Worm (Caenorhabditis elegans) whole organism, young adult: Measurements from ENCODE around the gene lgc-26.

Experiments
- B0035.1 ChIP-seq: sonication (generic microtip); optimal IDR thresholded peaks from 2 replicates; lab custom pipeline; 2016; ENCODE audit warnings: missing genetic modification characterization, mild to moderate bottlenecking, missing compliant biosample characterization, missing genotype, missing genetic modification reagents
- B0261.1 ChIP-seq: sonication (generic microtip); optimal IDR thresholded peaks from 2 replicates; lab custom pipeline; 2016; ENCODE audit warnings: mild to moderate bottlenecking, missing genetic modification characterization, moderate library complexity, missing compliant biosample characterization
- F33H1.4 ChIP-seq: fragments of 200-800 bp; sonication (Bioruptor generic); IDR thresholded peaks from 2 replicates; pipeline ENCODE4 v1.3.6; 2022; ENCODE audit warnings: missing genetic modification reagents, missing genetic modification characterization, missing compliant biosample characterization
- F39B2.1 ChIP-seq: fragments of 200-800 bp; sonication (Bioruptor generic); IDR thresholded peaks from 2 replicates; pipeline ENCODE4 v1.3.6; 2022; ENCODE audit warnings: missing genetic modification reagents, missing genetic modification characterization, missing compliant biosample characterization
- F49E8.2 ChIP-seq: sonication (generic microtip); optimal IDR thresholded peaks from 3 replicates; lab custom pipeline; 2017; ENCODE audit warnings: missing genetic modification characterization, mild to moderate bottlenecking, missing compliant biosample characterization, antibody characterized with exemption, moderate library complexity; ENCODE audit not compliant: insufficient read depth
- T07F8.4 ChIP-seq: sonication (generic microtip); optimal IDR thresholded peaks from 2 replicates; lab custom pipeline; 2016; ENCODE audit warnings: mild to moderate bottlenecking, missing genetic modification characterization, moderate library complexity, missing compliant biosample characterization
- Y53F4B.3 ChIP-seq: fragments of 200-800 bp; sonication (Bioruptor generic); IDR thresholded peaks from 2 replicates; pipeline ENCODE4 v1.3.6; 2022; ENCODE audit warnings: missing genetic modification reagents, missing genetic modification characterization, missing compliant biosample characterization
- Y56A3A.18 ChIP-seq: fragments of 200-800 bp; sonication (Bioruptor generic); IDR thresholded peaks from 2 replicates; pipeline ENCODE4 v1.3.6; 2022; ENCODE audit warnings: missing genetic modification reagents, missing genetic modification characterization, missing compliant biosample characterization
- Y79H2A.3 ChIP-seq: fragments of 200-800 bp; sonication (Bioruptor generic); conservative IDR thresholded peaks from 2 replicates; pipeline ENCODE4 v1.3.6; 2022; ENCODE audit warnings: missing genetic modification reagents, missing genetic modification characterization, missing compliant biosample characterization
- ZK185.1 ChIP-seq: sonication (generic microtip); optimal IDR thresholded peaks from 2 replicates; lab custom pipeline; 2016; ENCODE audit warnings: mild to moderate bottlenecking, missing genetic modification characterization, missing compliant biosample characterization; ENCODE audit not compliant: poor library complexity, severe bottlenecking
- akir-1 ChIP-seq: fragments of 200-800 bp; sonication (Bioruptor generic); optimal IDR thresholded peaks from 2 replicates; lab custom pipeline; 2018; ENCODE audit warnings: mild to moderate bottlenecking, missing genetic modification characterization, moderate library complexity, missing compliant biosample characterization
- aptf-3 ChIP-seq: fragments of 200-800 bp; sonication (Bioruptor generic); IDR thresholded peaks from 2 replicates; pipeline ENCODE4 v1.3.6; 2022; ENCODE audit warnings: missing genetic modification characterization, missing compliant biosample characterization
- atf-7 ChIP-seq: sonication (generic microtip); optimal IDR thresholded peaks from 2 replicates; lab custom pipeline; 2017; ENCODE audit warnings: mild to moderate bottlenecking, missing genetic modification characterization, missing compliant biosample characterization
- ccch-3 ChIP-seq: fragments of 200-800 bp; sonication (Bioruptor generic); optimal IDR thresholded peaks from 2 replicates; lab custom pipeline; 2018; ENCODE audit warnings: mild to moderate bottlenecking, missing genetic modification characterization, missing compliant biosample characterization
- ceh-27 ChIP-seq: fragments of 200-800 bp; sonication (Bioruptor generic); optimal IDR thresholded peaks from 2 replicates; lab custom pipeline; 2018; ENCODE audit warnings: mild to moderate bottlenecking, missing genetic modification characterization, moderate library complexity, missing compliant biosample characterization
- ceh-79 ChIP-seq: sonication (generic microtip); optimal IDR thresholded peaks from 2 replicates; lab custom pipeline; 2017; ENCODE audit warnings: mild to moderate bottlenecking, missing genetic modification characterization, missing compliant biosample characterization
- chd-7 ChIP-seq: sonication (generic microtip); optimal IDR thresholded peaks from 2 replicates; lab custom pipeline; 2016; ENCODE audit warnings: mild to moderate bottlenecking, missing genetic modification characterization, moderate library complexity, missing compliant biosample characterization
- dox-1 ChIP-seq: fragments of 200-800 bp; sonication (Bioruptor generic); IDR thresholded peaks from 2 replicates; pipeline ENCODE4 v1.3.6; 2022; ENCODE audit warnings: missing genetic modification reagents, missing genetic modification characterization, missing compliant biosample characterization
- dpff-1 ChIP-seq: sonication (generic microtip); optimal IDR thresholded peaks from 2 replicates; lab custom pipeline; 2017; ENCODE audit warnings: mild to moderate bottlenecking, missing genetic modification characterization, missing compliant biosample characterization
- dpl-1 ChIP-seq: fragments of 150-350 bp; optimal IDR thresholded peaks from 2 replicates; lab custom pipeline; 2014; ENCODE audit warnings: missing biosample characterization, missing genetic modification reagents, missing genetic modification characterization
- egl-18 ChIP-seq: fragments of 200-800 bp; sonication (Bioruptor generic); IDR thresholded peaks from 2 replicates; pipeline ENCODE4 v1.3.6; 2022; ENCODE audit warnings: missing genetic modification reagents, missing genetic modification characterization, missing compliant biosample characterization
- ekl-4 ChIP-seq: fragments of 200-800 bp; sonication (Bioruptor generic); IDR thresholded peaks from 2 replicates; pipeline ENCODE4 v1.3.6; 2022; ENCODE audit warnings: missing genetic modification reagents, missing genetic modification characterization, missing compliant biosample characterization
- gei-17 ChIP-seq: fragments of 200-800 bp; sonication (Bioruptor generic); optimal IDR thresholded peaks from 2 replicates; lab custom pipeline; 2018; ENCODE audit warnings: mild to moderate bottlenecking, missing genetic modification characterization, missing compliant biosample characterization
- hmg-20 ChIP-seq: fragments of 200-800 bp; sonication (Bioruptor generic); IDR thresholded peaks from 2 replicates; pipeline ENCODE4 v1.3.6; 2022; ENCODE audit warnings: missing genetic modification reagents, missing genetic modification characterization, missing compliant biosample characterization
- let-526 ChIP-seq: fragments of 200-800 bp; sonication (Bioruptor generic); IDR thresholded peaks from 2 replicates; pipeline ENCODE4 v1.3.6; 2022; ENCODE audit warnings: missing genetic modification reagents, missing genetic modification characterization, missing compliant biosample characterization
- lin-26 ChIP-seq: fragments of 200-800 bp; sonication (Bioruptor generic); IDR thresholded peaks from 2 replicates; pipeline ENCODE4 v1.3.6; 2022; ENCODE audit warnings: missing genetic modification reagents, missing genetic modification characterization, missing compliant biosample characterization
- lin-54 ChIP-seq: fragments of 200-800 bp; sonication (Bioruptor generic); optimal IDR thresholded peaks from 2 replicates; lab custom pipeline; 2018; ENCODE audit warnings: mild to moderate bottlenecking, missing genetic modification characterization, missing compliant biosample characterization
- lsl-1 ChIP-seq: fragments of 200-800 bp; sonication (Bioruptor generic); optimal IDR thresholded peaks from 2 replicates; lab custom pipeline; 2018; ENCODE audit warnings: mild to moderate bottlenecking, missing genetic modification characterization, moderate library complexity, missing compliant biosample characterization
- madf-6 ChIP-seq: fragments of 200-800 bp; sonication (Bioruptor generic); IDR thresholded peaks from 2 replicates; pipeline ENCODE4 v1.3.6; 2022; ENCODE audit warnings: missing genetic modification reagents, missing genetic modification characterization, missing compliant biosample characterization
- mcd-1 ChIP-seq: fragments of 200-800 bp; sonication (Bioruptor generic); IDR thresholded peaks from 2 replicates; pipeline ENCODE4 v1.3.6; 2022; ENCODE audit warnings: missing genetic modification reagents, missing genetic modification characterization, missing compliant biosample characterization
- mel-28 ChIP-seq: sonication (generic microtip); optimal IDR thresholded peaks from 2 replicates; lab custom pipeline; 2016; ENCODE audit warnings: borderline replicate concordance, mild to moderate bottlenecking, missing genetic modification characterization, missing compliant biosample characterization
- nhr-179 ChIP-seq: sonication (generic microtip); optimal IDR thresholded peaks from 2 replicates; lab custom pipeline; 2016; ENCODE audit warnings: mild to moderate bottlenecking, missing genetic modification characterization, missing compliant biosample characterization
- nhr-27 ChIP-seq: fragments of 200-800 bp; sonication (Bioruptor generic); optimal IDR thresholded peaks from 2 replicates; lab custom pipeline; 2018; ENCODE audit warnings: mild to moderate bottlenecking, missing genetic modification characterization, moderate library complexity, missing compliant biosample characterization
- rcor-1 ChIP-seq: fragments of 200-800 bp; sonication (Bioruptor generic); IDR thresholded peaks from 2 replicates; pipeline ENCODE4 v1.3.6; 2022; ENCODE audit warnings: missing genetic modification reagents, missing genetic modification characterization, missing compliant biosample characterization
- rec-8 ChIP-seq, 2 experiments: sonication (generic microtip); optimal IDR thresholded peaks; 2 replicates each; lab custom pipeline; 2016; ENCODE audit warnings: mild to moderate bottlenecking in 2 of 2, missing genetic modification characterization in 2 of 2, missing genetic modification reagents in 2 of 2, missing genotype in 2 of 2, missing biosample characterization in 1 of 2, missing compliant biosample characterization in 1 of 2, moderate library complexity in 1 of 2
- rpc-1 ChIP-seq, 2 experiments: fragments of 150-350 bp in 1 of 2; sonication (generic microtip) in 1 of 2; optimal IDR thresholded peaks; 2 replicates each; lab custom pipeline; 2014 to 2018; ENCODE audit warnings: missing biosample characterization in 1 of 2, missing genetic modification characterization in 1 of 2, missing genetic modification reagents in 1 of 2, missing genotype in 1 of 2
- sdz-38 ChIP-seq: sonication (generic microtip); optimal IDR thresholded peaks from 2 replicates; lab custom pipeline; 2016; ENCODE audit warnings: missing genotype, missing genetic modification characterization, missing compliant biosample characterization
- snpc-1.3 ChIP-seq: sonication (generic microtip); optimal IDR thresholded peaks from 2 replicates; lab custom pipeline; 2017; ENCODE audit warnings: missing genetic modification characterization, mild to moderate bottlenecking, missing compliant biosample characterization, antibody characterized with exemption, moderate library complexity, missing genotype, missing genetic modification reagents; ENCODE audit not compliant: insufficient read depth
- tbp1 ChIP-seq: fragments of 200-800 bp; sonication (Bioruptor generic); optimal IDR thresholded peaks from 2 replicates; lab custom pipeline; 2018; ENCODE audit warnings: mild to moderate bottlenecking, missing genetic modification characterization, missing compliant biosample characterization
- tbx-9 ChIP-seq: sonication (generic microtip); optimal IDR thresholded peaks from 2 replicates; lab custom pipeline; 2016; ENCODE audit warnings: borderline replicate concordance, missing genetic modification characterization, inconsistent platforms, missing compliant biosample characterization
- zim-3 ChIP-seq: sonication (generic microtip); optimal IDR thresholded peaks from 2 replicates; lab custom pipeline; 2017; ENCODE audit warnings: mild to moderate bottlenecking, missing genetic modification characterization, moderate library complexity, missing compliant biosample characterization
- ztf-22 ChIP-seq: fragments of 200-800 bp; sonication (Bioruptor generic); optimal IDR thresholded peaks from 2 replicates; lab custom pipeline; 2018; ENCODE audit warnings: mild to moderate bottlenecking, missing genetic modification characterization, moderate library complexity, missing compliant biosample characterization
- ztf-25 ChIP-seq: fragments of 200-800 bp; sonication (Bioruptor generic); IDR thresholded peaks from 2 replicates; pipeline ENCODE4 v1.3.6; 2022; ENCODE audit warnings: missing genetic modification reagents, missing genetic modification characterization, missing compliant biosample characterization
- ztf-28 ChIP-seq: fragments of 200-800 bp; sonication (Bioruptor generic); IDR thresholded peaks from 2 replicates; pipeline ENCODE4 v1.3.6; 2022; ENCODE audit warnings: missing genetic modification reagents, missing genetic modification characterization, missing compliant biosample characterization

The lgc-26 gene

ce11 chrV:246097-246496 lies 22.0 kb upstream of the lgc-26 start, which contains the start of gene kin-34:
TSS of gene kin-34 (minus strand) at chrV:246197.
- TF ChIP-seq dox-1 (GFP tag; lab: Robert Waterston, UW) (no peak), Y53F4B.3 (no peak), dpff-1 (no peak), rcor-1 (GFP tag; lab: Robert Waterston, UW) (no peak), akir-1 (GFP tag; lab: Kevin White, UChicago) (no peak), lin-26 (GFP tag; lab: Robert Waterston, UW) (no peak), ztf-22 (no peak), rpc-1 (optimal IDR thresholded peaks at IDR 0.05; lab: Kevin White, UChicago) (no peak), rpc-1 (tag; optimal IDR thresholded peaks at IDR 0.05; lab: Kevin White, UChicago) (no peak), tbx-9 (tag; lab: Kevin White, UChicago) (no peak), hmg-20 (GFP tag; lab: Robert Waterston, UW) (no peak), ZK185.1 (tag; lab: Kevin White, UChicago) (no peak), let-526 (GFP tag; lab: Robert Waterston, UW) (no peak), ztf-28 (GFP tag; lab: Robert Waterston, UW) (no peak), snpc-1.3 (tag; lab: Kevin White, UChicago) (no peak)

DNA sequence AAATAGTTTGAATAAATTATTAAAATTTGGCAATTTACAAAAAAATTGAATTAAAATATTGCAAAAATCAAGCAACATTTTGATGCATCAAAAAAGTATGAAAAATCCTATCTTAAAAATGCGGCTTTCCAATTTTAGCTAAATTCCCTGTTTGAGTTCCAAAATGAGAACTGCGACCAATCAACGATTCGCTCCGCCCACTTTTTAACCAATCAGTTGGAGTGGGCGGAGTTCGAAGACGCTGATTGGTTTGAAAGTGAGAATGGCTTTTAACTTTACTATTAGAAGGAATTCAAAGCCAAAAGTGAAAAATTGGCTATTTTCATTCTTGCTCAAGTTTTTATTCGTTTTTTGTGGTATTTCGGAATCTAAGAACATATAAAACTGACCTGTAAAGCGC lies 20.5 kb upstream of the lgc-26 start:
- TF ChIP-seq dpl-1 (GFP tag; lab: Kevin White, UChicago) (no peak), hmg-20 (GFP tag; lab: Robert Waterston, UW) (no peak), tbx-9 (tag; lab: Kevin White, UChicago) (no peak), zim-3 (tag; lab: Kevin White, UChicago) (no peak), egl-18 (GFP tag; lab: Robert Waterston, UW) (no peak), nhr-27 (tag; lab: Kevin White, UChicago) (no peak), F39B2.1 (GFP tag; lab: Robert Waterston, UW) (no peak), T07F8.4 (no peak), tbp1 (GFP tag; lab: Kevin White, UChicago) (no peak), gei-17 (GFP tag; lab: Kevin White, UChicago) (no peak), chd-7 (no peak), sdz-38 (tag; lab: Kevin White, UChicago) (no peak), F49E8.2 (tag; lab: Kevin White, UChicago) (no peak), mel-28 (no peak), rec-8 (tag; optimal IDR thresholded peaks at IDR 0.05; lab: Kevin White, UChicago) (no peak), ekl-4 (GFP tag; lab: Robert Waterston, UW) (no peak), ztf-22 (no peak), aptf-3 (no peak)

DNA sequence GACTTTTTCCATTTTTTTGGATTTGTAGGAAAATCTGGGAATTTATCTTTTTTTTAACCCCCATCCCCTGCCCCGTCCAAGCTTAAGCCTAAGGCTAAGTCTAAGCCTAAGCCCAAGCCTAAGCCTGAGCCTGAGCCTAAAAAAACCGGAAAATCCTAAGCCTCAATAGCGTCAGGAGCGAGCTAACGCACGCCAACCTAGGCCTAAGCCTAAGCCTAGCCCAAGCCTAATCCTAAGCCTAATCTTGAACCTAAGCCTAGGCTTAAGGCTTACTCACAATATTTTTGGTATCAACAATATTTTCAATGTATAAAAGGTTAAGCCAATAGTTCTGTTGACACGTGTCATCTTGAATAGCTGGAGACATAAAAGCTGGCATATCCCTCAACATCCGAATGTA lies 19.5 kb upstream of the lgc-26 start:
- TF ChIP-seq atf-7 (tag; lab: Kevin White, UChicago), result no peak
- no peak for TF ChIP-seq ceh-27 (GFP tag; lab: Kevin White, UChicago)
- TF ChIP-seq ccch-3 (GFP tag; lab: Kevin White, UChicago), result no peak

ce11 chrV:251652-252051 lies 16.5 kb upstream of the lgc-26 start, which contains the start of gene oac-39:
TSS of gene oac-39 (minus strand) at chrV:251752.
- TF ChIP-seq F49E8.2 (tag; lab: Kevin White, UChicago), result no peak
- TF ChIP-seq Y79H2A.3, result no peak
- no peak for TF ChIP-seq B0035.1 (tag; lab: Kevin White, UChicago)
- TF ChIP-seq ztf-25 (GFP tag; lab: Robert Waterston, UW), result no peak
- TF ChIP-seq nhr-179 (tag; lab: Kevin White, UChicago), result no peak
- TF ChIP-seq mcd-1 (GFP tag; lab: Robert Waterston, UW), result no peak
- no peak for TF ChIP-seq snpc-1.3 (tag; lab: Kevin White, UChicago)
- no peak for TF ChIP-seq ceh-79 (tag; lab: Kevin White, UChicago)
- TF ChIP-seq Y53F4B.3, result no peak
- no peak for TF ChIP-seq chd-7
- no peak for TF ChIP-seq lin-54 (GFP tag; lab: Kevin White, UChicago)
- TF ChIP-seq gei-17 (GFP tag; lab: Kevin White, UChicago), result no peak
- no peak for TF ChIP-seq B0261.1
- no peak for TF ChIP-seq lsl-1
- no peak for TF ChIP-seq madf-6 (GFP tag; lab: Robert Waterston, UW)
- TF ChIP-seq F33H1.4 (GFP tag; lab: Robert Waterston, UW), result no peak
- no peak for TF ChIP-seq Y56A3A.18
